Worm (Caenorhabditis elegans): Measurements from ENCODE around the gene lgc-25.

Gene lgc-25

DNA sequence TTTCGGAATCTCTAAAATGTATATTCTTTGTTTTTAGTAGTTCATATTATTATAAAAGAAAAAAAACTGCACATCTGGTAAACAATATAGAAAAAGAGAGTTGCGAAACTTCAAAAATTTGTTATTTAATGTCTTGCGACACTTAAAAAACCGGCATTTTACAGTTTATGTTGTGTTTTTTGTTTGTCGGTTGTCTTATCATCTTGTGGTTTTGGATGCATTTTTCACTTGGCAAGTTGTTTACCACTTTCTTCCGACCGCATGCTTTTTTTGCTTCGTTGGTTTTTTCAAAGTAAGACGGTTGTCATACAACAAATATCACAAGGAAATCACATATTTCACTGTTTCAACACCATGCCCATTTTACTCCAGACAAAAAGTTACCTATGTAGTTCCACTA, 15.9 kb downstream of the lgc-25 start:
- TF ChIP-seq elt-2 (tag; optimal IDR thresholded peaks at IDR 0.05) = peak; percentile 1
- TF ChIP-seq ztf-11 (tag; optimal IDR thresholded peaks at IDR 0.05) = no peak
- no peak for TF ChIP-seq zag-1 (tag; optimal IDR thresholded peaks at IDR 0.05)
- no peak for TF ChIP-seq ceh-28 (tag; optimal IDR thresholded peaks at IDR 0.05)
- peak; percentile 57 for TF ChIP-seq pha-4 (tag; optimal IDR thresholded peaks at IDR 0.05)

DNA sequence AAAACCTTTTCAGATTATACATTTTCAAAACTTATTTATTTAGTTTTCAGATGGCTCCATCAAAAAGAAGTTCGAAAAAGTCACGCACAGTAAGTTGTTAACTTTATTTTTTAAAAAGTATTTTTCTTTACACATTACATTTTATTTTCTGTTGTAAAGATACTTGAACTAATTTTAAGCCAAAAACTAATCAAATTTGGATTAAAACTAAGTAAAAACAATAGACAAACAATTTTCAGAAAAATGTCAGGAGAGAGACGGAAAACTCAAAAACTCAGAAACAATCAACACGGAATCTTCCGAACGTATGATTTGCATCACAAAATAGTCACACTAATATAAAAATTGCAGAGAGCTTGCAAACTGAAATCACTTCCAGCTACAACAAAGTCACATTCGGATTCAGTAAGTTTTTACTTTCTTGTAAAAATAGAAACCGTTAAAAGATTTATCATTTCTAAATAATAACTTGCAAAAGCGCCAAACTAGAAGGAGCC, 19.6 kb downstream of the lgc-25 start, which contains the start of gene ceh-89:
Gene ceh-89, plus strand, starts transcription at position 51 of the 497 bp plus-strand sequence.
- TF ChIP-seq nhr-237 (tag; optimal IDR thresholded peaks at IDR 0.05) (no peak), hmg-11 (tag; optimal IDR thresholded peaks at IDR 0.05) (no peak), ceh-82 (tag; optimal IDR thresholded peaks at IDR 0.05) (no peak), daf-12 (tag; optimal IDR thresholded peaks at IDR 0.05) (no peak), fkh-10 (GFP tag; optimal IDR thresholded peaks at IDR 0.05) (no peak), eor-1 (tag; optimal IDR thresholded peaks at IDR 0.05) (no peak), nhr-67 (tag; optimal IDR thresholded peaks at IDR 0.05) (no peak), pha-4 (tag; optimal IDR thresholded peaks at IDR 0.05) (no peak), mml-1 (tag; optimal IDR thresholded peaks at IDR 0.05) (no peak), lin-15B (tag; optimal IDR thresholded peaks at IDR 0.05) (no peak), nhr-11 (tag; optimal IDR thresholded peaks at IDR 0.05) (no peak), snpc-4 (tag; optimal IDR thresholded peaks at IDR 0.05) (no peak), ceh-28 (tag; optimal IDR thresholded peaks at IDR 0.05) (no peak)

DNA sequence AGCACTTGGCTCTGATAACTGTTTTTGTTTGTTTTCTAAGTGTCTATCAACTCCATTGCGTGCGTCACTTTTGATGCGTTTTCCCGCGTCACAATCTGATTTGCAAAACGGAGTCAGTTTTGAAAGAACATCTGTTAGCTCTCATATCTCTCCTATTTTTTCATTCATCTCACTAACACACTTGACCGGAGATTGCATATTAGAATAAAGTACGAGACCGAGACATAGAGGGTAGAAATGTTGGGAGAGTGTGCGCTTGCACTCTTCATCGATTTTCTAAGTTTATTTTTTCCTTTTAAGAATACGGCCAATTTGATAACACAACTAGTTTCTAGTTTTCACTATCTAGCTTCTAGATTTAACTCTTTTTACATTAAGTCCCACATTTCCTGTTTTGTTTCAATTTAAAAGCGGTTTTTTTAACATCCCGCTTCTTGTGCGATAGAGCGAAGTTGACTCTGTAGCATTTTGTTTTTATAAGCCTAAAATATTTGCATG, 20.1 kb downstream of the lgc-25 start:
- no peak for TF ChIP-seq nfya-1 (tag; optimal IDR thresholded peaks at IDR 0.05; ENCODE audit: insufficient read depth)
- no peak for TF ChIP-seq elt-2 (tag; optimal IDR thresholded peaks at IDR 0.05)
- TF ChIP-seq ceh-16 (tag; optimal IDR thresholded peaks at IDR 0.05) = no peak
- no peak for TF ChIP-seq ceh-28 (tag; optimal IDR thresholded peaks at IDR 0.05)
- TF ChIP-seq fos-1 (tag; optimal IDR thresholded peaks at IDR 0.05) = no peak
- no peak for TF ChIP-seq aly-2 (tag; optimal IDR thresholded peaks at IDR 0.05)
- TF ChIP-seq snpc-4 (tag; optimal IDR thresholded peaks at IDR 0.05) = no peak
- TF ChIP-seq skn-1 (tag; optimal IDR thresholded peaks at IDR 0.05) = no peak
- TF ChIP-seq lin-15B (tag; optimal IDR thresholded peaks at IDR 0.05) = no peak
- TF ChIP-seq sea-2 (GFP tag; optimal IDR thresholded peaks at IDR 0.05) = no peak
- TF ChIP-seq nhr-76 (tag; optimal IDR thresholded peaks at IDR 0.05) = no peak
- TF ChIP-seq nhr-237 (tag; optimal IDR thresholded peaks at IDR 0.05) = no peak
- no peak for TF ChIP-seq nhr-11 (tag; optimal IDR thresholded peaks at IDR 0.05)
- no peak for TF ChIP-seq unc-62 (GFP tag; optimal IDR thresholded peaks at IDR 0.05)
- no peak for TF ChIP-seq nhr-28 (tag; optimal IDR thresholded peaks at IDR 0.05)
- no peak for TF ChIP-seq nhr-67 (tag; optimal IDR thresholded peaks at IDR 0.05)
- TF ChIP-seq eor-1 (tag; optimal IDR thresholded peaks at IDR 0.05) = no peak
- TF ChIP-seq hmg-11 (tag; optimal IDR thresholded peaks at IDR 0.05) = no peak
- TF ChIP-seq ZK546.5 (tag; optimal IDR thresholded peaks at IDR 0.05) = no peak
- no peak for TF ChIP-seq lin-39 (tag; optimal IDR thresholded peaks at IDR 0.05)

DNA sequence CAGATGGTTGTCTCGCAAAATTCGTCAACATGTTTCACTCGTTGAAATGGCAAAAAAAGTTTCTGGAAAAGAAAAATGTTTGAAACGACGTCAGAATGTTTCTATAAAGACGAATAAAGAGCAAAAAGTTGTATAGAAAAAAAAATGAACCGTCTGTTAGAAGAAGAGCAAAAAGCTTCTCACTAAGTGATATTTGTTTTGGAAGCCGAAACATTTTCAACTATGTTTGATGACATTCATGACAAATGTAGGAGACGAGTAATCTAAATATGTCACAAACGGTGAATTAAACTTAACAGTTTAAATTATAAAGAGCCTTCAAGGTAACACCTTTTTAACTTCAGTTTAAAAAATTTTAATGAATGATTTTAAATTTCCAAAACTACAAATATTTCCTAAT, 21.5 kb downstream of the lgc-25 start, which contains the start of gene nkat-1:
Gene nkat-1, minus strand, starts transcription at position 101 of the 400 bp plus-strand sequence.
- TF ChIP-seq fkh-10 (GFP tag; optimal IDR thresholded peaks at IDR 0.05) = no peak
- no peak for TF ChIP-seq fkh-2 (tag; optimal IDR thresholded peaks at IDR 0.05)

DNA sequence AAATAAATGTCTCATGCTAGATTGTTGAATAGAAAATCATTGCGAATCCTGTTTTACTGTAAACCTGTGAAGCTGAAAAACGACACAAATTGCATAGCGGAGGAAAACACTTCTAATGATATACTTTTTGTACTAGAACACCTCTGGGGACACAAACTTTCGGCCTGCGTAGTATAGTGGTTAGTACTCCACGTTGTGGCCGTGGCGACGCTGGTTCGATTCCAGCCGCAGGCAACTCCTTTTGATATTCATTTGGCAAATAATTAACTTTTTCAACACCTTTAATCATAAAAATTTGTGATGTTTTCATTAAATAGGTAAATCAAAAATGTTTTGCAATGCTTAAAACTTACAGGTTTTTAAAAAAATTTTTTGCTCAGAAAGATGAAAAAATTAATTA, 26.7 kb downstream of the lgc-25 start:
- TF ChIP-seq mdl-1 (tag; optimal IDR thresholded peaks at IDR 0.05) (no peak), ama-1 (optimal IDR thresholded peaks at IDR 0.05) (no peak), lsy-12 (tag; optimal IDR thresholded peaks at IDR 0.05) (no peak), hmg-11 (tag; optimal IDR thresholded peaks at IDR 0.05) (no peak), elt-1 (tag; optimal IDR thresholded peaks at IDR 0.05) (no peak), eor-1 (tag; optimal IDR thresholded peaks at IDR 0.05) (no peak), fkh-10 (GFP tag; optimal IDR thresholded peaks at IDR 0.05) (no peak), lin-15B (tag; optimal IDR thresholded peaks at IDR 0.05) (no peak), mml-1 (tag; optimal IDR thresholded peaks at IDR 0.05) (no peak)

DNA sequence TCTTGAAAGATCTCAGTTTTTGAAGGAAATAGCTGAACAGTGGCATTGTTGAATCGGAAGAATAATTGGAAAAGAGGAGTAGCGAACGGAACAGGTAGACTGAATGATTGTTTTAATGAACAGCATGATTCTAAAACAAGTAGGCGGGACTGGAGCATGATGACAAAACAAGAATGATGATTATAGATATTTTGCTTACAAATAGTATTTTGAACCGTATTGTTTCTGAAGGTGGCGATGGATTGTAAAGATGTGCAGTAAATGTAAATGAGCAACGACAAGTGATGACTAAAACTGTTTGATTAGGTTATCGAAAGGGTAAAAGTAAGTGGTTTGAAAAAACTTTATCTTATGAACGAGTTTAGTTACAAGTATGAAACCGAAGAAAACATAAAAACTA, 27.3 kb downstream of the lgc-25 start, which contains the start of gene F28H6.8:
Gene F28H6.8, minus strand, starts transcription at position 101 of the 400 bp plus-strand sequence.
- TF ChIP-seq mml-1 (tag; optimal IDR thresholded peaks at IDR 0.05) (no peak), pqm-1 (tag; optimal IDR thresholded peaks at IDR 0.05) (no peak), nhr-11 (tag; optimal IDR thresholded peaks at IDR 0.05) (no peak), elt-2 (tag; optimal IDR thresholded peaks at IDR 0.05) (no peak), hmg-11 (tag; optimal IDR thresholded peaks at IDR 0.05) (no peak), ceh-82 (tag; optimal IDR thresholded peaks at IDR 0.05) (no peak), nhr-237 (tag; optimal IDR thresholded peaks at IDR 0.05) (no peak), tbx-2 (tag; optimal IDR thresholded peaks at IDR 0.05) (no peak), nhr-43 (tag; optimal IDR thresholded peaks at IDR 0.05; ENCODE audit: poor library complexity, severe bottlenecking) (no peak), fkh-10 (GFP tag; optimal IDR thresholded peaks at IDR 0.05) (no peak), lsy-12 (tag; optimal IDR thresholded peaks at IDR 0.05) (no peak), ceh-9 (tag; optimal IDR thresholded peaks at IDR 0.05) (no peak)

Data from whole organism, L3 larva.